Fruit fly (Drosophila melanogaster) whole organism, embryonic: ENCODE data around the gene hiro.

ENCODE experiments used
- ATbp ChIP-seq: fragments of 200-800 bp; sonication (Bioruptor generic); optimal IDR thresholded peaks from 2 replicates; lab custom pipeline; 2017; ENCODE audit warnings: missing biosample characterization, mild to moderate bottlenecking, missing genetic modification characterization, missing genetic modification reagents
- Atf3 ChIP-seq: fragments of 200-800 bp; sonication (Bioruptor generic); optimal IDR thresholded peaks from 3 replicates; lab custom pipeline; 2016; ENCODE audit warnings: missing biosample characterization, missing genetic modification characterization
- CG10462 ChIP-seq: fragments of 200-800 bp; sonication (Bioruptor generic); optimal IDR thresholded peaks from 2 replicates; lab custom pipeline; 2016; ENCODE audit warnings: missing biosample characterization, missing genetic modification characterization
- CG10654 ChIP-seq: fragments of 200-800 bp; sonication (Bioruptor generic); optimal IDR thresholded peaks from 2 replicates; lab custom pipeline; 2016; ENCODE audit warnings: missing biosample characterization, missing genetic modification characterization
- CG10979 ChIP-seq: fragments of 200-800 bp; sonication (Bioruptor generic); optimal IDR thresholded peaks from 2 replicates; lab custom pipeline; 2018; ENCODE audit warnings: missing biosample characterization, mild to moderate bottlenecking, missing genetic modification characterization, moderate library complexity
- CG12942 ChIP-seq: fragments of 200-800 bp; sonication (Bioruptor generic); optimal IDR thresholded peaks from 3 replicates; lab custom pipeline; 2016; ENCODE audit warnings: missing biosample characterization, missing genetic modification characterization
- CG1603 ChIP-seq: fragments of 200-800 bp; sonication (Bioruptor generic); optimal IDR thresholded peaks from 2 replicates; lab custom pipeline; 2019; ENCODE audit warnings: missing biosample characterization, mild to moderate bottlenecking, missing genetic modification characterization, moderate library complexity
- CG16779 ChIP-seq: fragments of 200-800 bp; sonication (Bioruptor generic); IDR thresholded peaks from 2 replicates; pipeline ENCODE4 v1.3.6; 2022; ENCODE audit warnings: missing biosample characterization, missing genetic modification characterization
- CG17568 ChIP-seq: fragments of 200-800 bp; sonication (Bioruptor generic); optimal IDR thresholded peaks from 2 replicates; lab custom pipeline; 2018; ENCODE audit warnings: missing biosample characterization, mild to moderate bottlenecking, missing genetic modification characterization, moderate library complexity
- CG18764 ChIP-seq: fragments of 200-800 bp; sonication (Bioruptor generic); optimal IDR thresholded peaks from 3 replicates; lab custom pipeline; 2016; ENCODE audit warnings: missing biosample characterization, missing genetic modification characterization
- CG2678 ChIP-seq: fragments of 200-800 bp; sonication (Bioruptor generic); optimal IDR thresholded peaks from 3 replicates; lab custom pipeline; 2019; ENCODE audit warnings: missing biosample characterization, mild to moderate bottlenecking, missing genetic modification characterization, moderate library complexity
- CG3065 ChIP-seq: fragments of 200-800 bp; sonication (Bioruptor generic); optimal IDR thresholded peaks from 2 replicates; lab custom pipeline; 2016; ENCODE audit warnings: missing biosample characterization, missing genetic modification characterization
- CG32772 ChIP-seq: fragments of 200-800 bp; sonication (Bioruptor generic); IDR thresholded peaks from 2 replicates; pipeline ENCODE4 v1.3.6; 2022; ENCODE audit warnings: missing biosample characterization, missing genetic modification characterization
- CG4360 ChIP-seq: fragments of 200-800 bp; sonication (Bioruptor generic); IDR thresholded peaks from 2 replicates; pipeline ENCODE4 v1.3.6; 2022; ENCODE audit warnings: missing biosample characterization, missing genetic modification characterization
- CG6254 ChIP-seq: fragments of 200-800 bp; sonication (Bioruptor generic); optimal IDR thresholded peaks from 3 replicates; lab custom pipeline; 2017; ENCODE audit warnings: mild to moderate bottlenecking, missing biosample characterization, missing genetic modification reagents, missing genetic modification characterization
- CG8281 ChIP-seq: fragments of 200-800 bp; sonication (Bioruptor generic); optimal IDR thresholded peaks from 2 replicates; lab custom pipeline; 2018; ENCODE audit warnings: missing biosample characterization, mild to moderate bottlenecking, missing genetic modification characterization, moderate library complexity
- CG8388 ChIP-seq: fragments of 200-800 bp; sonication (Bioruptor generic); optimal IDR thresholded peaks from 2 replicates; lab custom pipeline; 2019; ENCODE audit warnings: missing biosample characterization, mild to moderate bottlenecking, missing genetic modification characterization, moderate library complexity
- D19A ChIP-seq: fragments of 200-800 bp; optimal IDR thresholded peaks from 3 replicates; lab custom pipeline; 2019; ENCODE audit warnings: missing biosample characterization, mild to moderate bottlenecking, missing genetic modification characterization, moderate library complexity
- E2f1 ChIP-seq: fragments of 200-800 bp; sonication (Bioruptor generic); IDR thresholded peaks from 2 replicates; pipeline ENCODE4 v1.3.6; 2022; ENCODE audit warnings: missing biosample characterization, missing genetic modification characterization
- Ets97D ChIP-seq: fragments of 200-800 bp; sonication (Bioruptor generic); optimal IDR thresholded peaks from 3 replicates; lab custom pipeline; 2016; ENCODE audit warnings: missing biosample characterization, missing genetic modification characterization
- Lim3 ChIP-seq: fragments of 200-800 bp; sonication (Bioruptor generic); IDR thresholded peaks from 2 replicates; pipeline ENCODE4 v1.3.6; 2022; ENCODE audit warnings: missing biosample characterization, missing genetic modification characterization
- NfI ChIP-seq: fragments of 200-800 bp; sonication (Bioruptor generic); optimal IDR thresholded peaks from 3 replicates; lab custom pipeline; 2018; ENCODE audit warnings: missing biosample characterization, mild to moderate bottlenecking, missing genetic modification characterization, moderate library complexity
- Rfx ChIP-seq: fragments of 200-800 bp; sonication (Bioruptor generic); IDR thresholded peaks from 2 replicates; pipeline ENCODE4 v1.3.6; 2022; ENCODE audit warnings: missing biosample characterization, missing genetic modification characterization
- Six4 ChIP-seq: fragments of 200-800 bp; sonication (Bioruptor generic); optimal IDR thresholded peaks from 2 replicates; lab custom pipeline; 2016; ENCODE audit warnings: missing biosample characterization, missing genetic modification characterization
- Vsx1 ChIP-seq: fragments of 200-800 bp; sonication (Bioruptor generic); optimal IDR thresholded peaks from 2 replicates; lab custom pipeline; 2017; ENCODE audit warnings: missing biosample characterization, mild to moderate bottlenecking, missing genetic modification characterization, missing genetic modification reagents
- abd-A ChIP-seq: fragments of 200-800 bp; sonication (Bioruptor generic); optimal IDR thresholded peaks from 3 replicates; lab custom pipeline; 2019; ENCODE audit warnings: missing biosample characterization, mild to moderate bottlenecking, missing genetic modification characterization, moderate library complexity
- ap ChIP-seq: fragments of 200-800 bp; sonication (Bioruptor generic); IDR thresholded peaks from 2 replicates; pipeline ENCODE4 v1.3.6; 2022; ENCODE audit warnings: missing biosample characterization, missing genetic modification characterization
- cad ChIP-seq: fragments of >200 bp; optimal IDR thresholded peaks from 2 replicates; lab custom pipeline; 2017; ENCODE audit warnings: missing biosample characterization, missing genetic modification characterization
- chif ChIP-seq, 2 experiments: fragments of 200-800 bp; sonication (Bioruptor generic); optimal IDR thresholded peaks; 3 replicates each; lab custom pipeline; 2016; ENCODE audit warnings: missing biosample characterization in 2 of 2, missing genetic modification characterization in 2 of 2
- crc ChIP-seq: fragments of 200-800 bp; sonication (Bioruptor generic); optimal IDR thresholded peaks from 2 replicates; lab custom pipeline; 2016; ENCODE audit warnings: missing biosample characterization, missing genetic modification characterization
- da ChIP-seq: fragments of 200-800 bp; sonication (Bioruptor generic); optimal IDR thresholded peaks from 2 replicates; lab custom pipeline; 2016; ENCODE audit warnings: missing biosample characterization, missing genetic modification characterization
- dan ChIP-seq: fragments of 200-800 bp; sonication (Bioruptor generic); IDR thresholded peaks from 2 replicates; pipeline ENCODE4 v1.3.6; 2022; ENCODE audit warnings: missing biosample characterization, missing genetic modification characterization
- dimm ChIP-seq: fragments of 200-800 bp; sonication (Bioruptor generic); IDR thresholded peaks from 2 replicates; pipeline ENCODE4 v1.3.6; 2022; ENCODE audit warnings: missing biosample characterization, missing genetic modification characterization
- dmrt99B ChIP-seq: fragments of 200-800 bp; sonication (Bioruptor generic); optimal IDR thresholded peaks from 2 replicates; lab custom pipeline; 2018; ENCODE audit warnings: missing biosample characterization, mild to moderate bottlenecking, missing genetic modification characterization, moderate library complexity
- dysf ChIP-seq: fragments of 200-800 bp; sonication (Bioruptor generic); IDR thresholded peaks from 3 replicates; pipeline ENCODE4 v1.3.6; 2022; ENCODE audit warnings: missing biosample characterization, missing genetic modification characterization
- en ChIP-seq: fragments of 200-800 bp; sonication (Bioruptor generic); optimal IDR thresholded peaks from 2 replicates; lab custom pipeline; 2016; ENCODE audit warnings: missing biosample characterization, missing genetic modification characterization
- gcm2 ChIP-seq: fragments of 200-800 bp; sonication (Bioruptor generic); optimal IDR thresholded peaks from 2 replicates; lab custom pipeline; 2016; ENCODE audit warnings: missing biosample characterization, missing genetic modification characterization
- grn ChIP-seq: fragments of 200-800 bp; sonication (Bioruptor generic); optimal IDR thresholded peaks from 3 replicates; lab custom pipeline; 2017; ENCODE audit warnings: missing biosample characterization, missing genetic modification characterization
- ken ChIP-seq: fragments of 200-800 bp; sonication (Bioruptor generic); IDR thresholded peaks from 3 replicates; pipeline ENCODE4 v1.3.6; 2022; ENCODE audit warnings: missing biosample characterization, missing genetic modification characterization
- klu ChIP-seq: fragments of 200-800 bp; sonication (Bioruptor generic); IDR thresholded peaks from 2 replicates; pipeline ENCODE4 v1.3.6; 2022; ENCODE audit warnings: missing biosample characterization, missing genetic modification characterization
- prd ChIP-seq, 3 experiments: fragments of >200 bp in 2 of 3; fragments of 200-800 bp in 1 of 3; sonication (Bioruptor generic) in 1 of 3; optimal IDR thresholded peaks in 2 of 3; IDR thresholded peaks in 1 of 3; 2 replicates in 2 of 3; 3 replicates in 1 of 3; pipeline versions ENCODE4 v1.3.6 to Lab custom; 2017 to 2022; ENCODE audit warnings: missing biosample characterization in 1 of 3, missing genetic modification characterization in 1 of 3
- pros ChIP-seq: fragments of 200-800 bp; sonication (Bioruptor generic); optimal IDR thresholded peaks from 3 replicates; lab custom pipeline; 2019; ENCODE audit warnings: missing biosample characterization, mild to moderate bottlenecking, missing genetic modification characterization, moderate library complexity
- ranshi ChIP-seq: fragments of 200-800 bp; sonication (Bioruptor generic); IDR thresholded peaks from 2 replicates; pipeline ENCODE4 v1.3.6; 2022; ENCODE audit warnings: missing biosample characterization, missing genetic modification characterization
- sc ChIP-seq, 3 experiments: fragments of >200 bp in 2 of 3; fragments of 200-800 bp in 1 of 3; sonication (Bioruptor generic) in 1 of 3; optimal IDR thresholded peaks; 2 replicates in 2 of 3; 3 replicates in 1 of 3; lab custom pipeline; 2017; ENCODE audit warnings: mild to moderate bottlenecking in 1 of 3, missing biosample characterization in 1 of 3, missing genetic modification characterization in 1 of 3, missing genetic modification reagents in 1 of 3
- schlank ChIP-seq: fragments of 200-800 bp; sonication (Bioruptor generic); optimal IDR thresholded peaks from 2 replicates; lab custom pipeline; 2018; ENCODE audit warnings: missing biosample characterization, mild to moderate bottlenecking, missing genetic modification characterization
- scrt ChIP-seq: fragments of 200-800 bp; sonication (Bioruptor generic); optimal IDR thresholded peaks from 2 replicates; lab custom pipeline; 2018; ENCODE audit warnings: missing biosample characterization, mild to moderate bottlenecking, missing genetic modification characterization, moderate library complexity
- shn ChIP-seq: fragments of 200-800 bp; sonication (Bioruptor generic); optimal IDR thresholded peaks from 3 replicates; lab custom pipeline; 2016; ENCODE audit warnings: missing biosample characterization, missing genetic modification characterization
- slp2 ChIP-seq: fragments of 200-800 bp; sonication (Bioruptor generic); optimal IDR thresholded peaks from 2 replicates; lab custom pipeline; 2016; ENCODE audit warnings: missing biosample characterization, missing genetic modification characterization
- unpg ChIP-seq: fragments of 200-800 bp; sonication (Bioruptor generic); optimal IDR thresholded peaks from 3 replicates; lab custom pipeline; 2018; ENCODE audit warnings: missing biosample characterization, mild to moderate bottlenecking, missing genetic modification characterization, moderate library complexity

The hiro gene

DNA sequence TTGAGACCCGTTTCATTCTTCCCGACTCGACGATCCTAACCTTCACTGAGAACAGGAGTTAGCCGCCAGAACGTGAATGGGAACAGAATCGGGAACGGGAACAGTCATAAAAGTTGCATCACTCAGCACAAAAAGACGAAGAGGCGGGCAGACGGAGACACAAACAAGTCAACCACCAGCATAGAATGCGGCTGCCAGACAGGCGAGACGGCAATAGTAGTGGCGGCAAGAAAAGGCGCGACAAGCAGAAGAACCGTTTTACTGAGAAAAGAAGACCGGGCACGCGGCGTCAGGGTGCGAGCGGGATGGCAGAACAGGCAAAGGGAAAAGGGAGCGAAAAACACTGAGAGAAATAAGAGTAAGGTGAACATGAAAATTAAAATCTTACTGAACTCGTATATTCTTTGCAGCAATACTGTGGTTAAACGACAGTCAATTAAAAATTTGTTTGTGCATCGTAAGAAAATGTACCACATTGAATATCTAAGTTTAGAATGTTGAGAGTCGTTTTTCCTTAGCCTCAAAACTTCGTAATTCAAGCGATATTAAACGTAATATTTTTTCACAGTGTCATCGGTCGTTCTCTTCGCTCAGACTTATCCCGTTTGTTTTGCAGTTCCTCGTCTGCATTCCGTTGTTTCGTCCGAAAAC is 47.3 kb downstream of the hiro start (continued):
- no peak; the same call in 1 of the 2 replicates for TF ChIP-seq dan
- TF ChIP-seq Vsx1 (GFP tag; lab: Kevin White, UChicago): peak; percentile 52
- TF ChIP-seq CG1603 (tag; lab: Kevin White, UChicago): peak; percentile 88
- TF ChIP-seq gcm2 (GFP tag; lab: Kevin White, UChicago): peak; percentile 80
- peak; percentile 63; the same call in 2 of the 3 replicates for TF ChIP-seq ken (GFP tag; lab: Robert Waterston, UW)
- peak; percentile 83 for TF ChIP-seq Six4
- peak; percentile 80 for TF ChIP-seq CG10462 (GFP tag; lab: Kevin White, UChicago)
- peak; percentile 84 for TF ChIP-seq shn
- peak; percentile 65 for TF ChIP-seq scrt (GFP tag; lab: Kevin White, UChicago)
- peak; percentile 51 for TF ChIP-seq Ets97D (GFP tag; lab: Kevin White, UChicago)
- peak; percentile 62 for TF ChIP-seq CG8281 (tag; lab: Kevin White, UChicago)
- TF ChIP-seq CG6254 (GFP tag; lab: Kevin White, UChicago): peak; percentile 83
- TF ChIP-seq Rfx (GFP tag; lab: Robert Waterston, UW): peak; percentile 78
- peak; percentile 29 for TF ChIP-seq schlank
- TF ChIP-seq chif (GFP tag; optimal IDR thresholded peaks at IDR 0.05; lab: Kevin White, UChicago): peak; percentile 78 to 93
- TF ChIP-seq prd (optimal IDR thresholded peaks at IDR 0.05; lab: Kevin White, UChicago): no peak
- peak; percentile 88 for TF ChIP-seq prd (GFP tag; IDR thresholded peaks at IDR 0.05; lab: Robert Waterston, UW)
- peak; percentile 83 for TF ChIP-seq ATbp (GFP tag; lab: Kevin White, UChicago)
- TF ChIP-seq CG2678 (tag; lab: Kevin White, UChicago): peak; percentile 87
- TF ChIP-seq dimm (GFP tag; lab: Robert Waterston, UW): peak; percentile 27; the same call in 1 of the 2 replicates
- TF ChIP-seq CG8388: peak; percentile 84
- peak; percentile 84 for TF ChIP-seq D19A (tag; lab: Kevin White, UChicago)
- TF ChIP-seq CG10979: peak; percentile 95
- TF ChIP-seq CG3065 (GFP tag; lab: Kevin White, UChicago): peak; percentile 66
- TF ChIP-seq en (GFP tag; lab: Kevin White, UChicago): peak; percentile 74
- peak; percentile 15 for TF ChIP-seq cad (GFP tag; lab: Kevin White, UChicago)
- TF ChIP-seq abd-A: no peak
- TF ChIP-seq CG16779 (GFP tag; lab: Robert Waterston, UW): no peak
- peak; percentile 75 for TF ChIP-seq CG10654 (GFP tag; lab: Kevin White, UChicago)
- peak; percentile 73 for TF ChIP-seq crc (GFP tag; lab: Kevin White, UChicago)
- TF ChIP-seq dmrt99B: peak; percentile 83
- peak; percentile 78 for TF ChIP-seq E2f1
- TF ChIP-seq CG32772 (GFP tag; lab: Robert Waterston, UW): peak; percentile 69
- peak; percentile 86 for TF ChIP-seq unpg (GFP tag; lab: Kevin White, UChicago)
- peak; percentile 75 for TF ChIP-seq slp2 (GFP tag; lab: Kevin White, UChicago)
- TF ChIP-seq Atf3 (GFP tag; lab: Kevin White, UChicago): peak; percentile 87
- TF ChIP-seq ap: peak; percentile 72
- TF ChIP-seq CG4360 (GFP tag; lab: Robert Waterston, UW): peak; percentile 7; the same call in 1 of the 2 replicates
- peak; percentile 63; the same call in 1 of the 2 replicates for TF ChIP-seq klu (GFP tag; lab: Robert Waterston, UW)
- TF ChIP-seq Lim3: no peak
- TF ChIP-seq NfI (GFP tag; lab: Kevin White, UChicago): peak; percentile 76
- peak; percentile 45 for TF ChIP-seq da (GFP tag; lab: Kevin White, UChicago)
- TF ChIP-seq sc (optimal IDR thresholded peaks at IDR 0.05; lab: Kevin White, UChicago): no peak
- peak; percentile 69 for TF ChIP-seq sc (GFP tag; optimal IDR thresholded peaks at IDR 0.05; lab: Kevin White, UChicago)
- peak; percentile 97 for TF ChIP-seq pros (GFP tag; lab: Kevin White, UChicago)
- peak; percentile 16 for TF ChIP-seq grn (GFP tag; lab: Kevin White, UChicago)
- peak; percentile 68 for TF ChIP-seq CG12942
- peak; percentile 86 for TF ChIP-seq dysf
- peak; percentile 82 for TF ChIP-seq CG17568 (GFP tag; lab: Kevin White, UChicago)
- peak; percentile 72 for TF ChIP-seq ranshi (GFP tag; lab: Robert Waterston, UW)
- peak; percentile 64 for TF ChIP-seq CG18764 (GFP tag; lab: Kevin White, UChicago)
